Fruit fly (Drosophila melanogaster) whole organism, embryonic: Measurements from ENCODE around the gene fok.

Experiments
- Bteb2 ChIP-seq: fragments of 200-800 bp; sonication (Bioruptor generic); optimal IDR thresholded peaks from 2 replicates; lab custom pipeline; 2016; ENCODE audit warnings: missing biosample characterization, missing genetic modification characterization
- CG1024 ChIP-seq: fragments of 200-800 bp; sonication (Bioruptor generic); IDR thresholded peaks from 2 replicates; pipeline ENCODE4 v1.3.6; 2022; ENCODE audit warnings: missing biosample characterization, missing genetic modification characterization
- CG11085 ChIP-seq: fragments of 200-800 bp; sonication (Bioruptor generic); IDR thresholded peaks from 2 replicates; pipeline ENCODE4 v1.3.6; 2022; ENCODE audit warnings: missing biosample characterization, missing genetic modification characterization
- CG12299 ChIP-seq: fragments of 200-800 bp; sonication (Bioruptor generic); optimal IDR thresholded peaks from 2 replicates; lab custom pipeline; 2018; ENCODE audit warnings: missing biosample characterization, mild to moderate bottlenecking, missing genetic modification characterization
- CG13296 ChIP-seq: fragments of 200-800 bp; sonication (Bioruptor generic); optimal IDR thresholded peaks from 3 replicates; lab custom pipeline; 2018; ENCODE audit warnings: missing biosample characterization, mild to moderate bottlenecking, missing genetic modification characterization
- CG14014 ChIP-seq: fragments of 200-800 bp; sonication (Bioruptor generic); IDR thresholded peaks from 2 replicates; pipeline ENCODE4 v1.3.6; 2022; ENCODE audit warnings: missing biosample characterization, missing genetic modification characterization
- CG14441 ChIP-seq: fragments of 200-800 bp; sonication (Bioruptor generic); IDR thresholded peaks from 2 replicates; pipeline ENCODE4 v1.3.6; 2022; ENCODE audit warnings: missing biosample characterization, missing genetic modification characterization
- CG15696 ChIP-seq: fragments of 200-800 bp; sonication (Bioruptor generic); optimal IDR thresholded peaks from 2 replicates; lab custom pipeline; 2019; ENCODE audit warnings: missing biosample characterization, mild to moderate bottlenecking, missing genetic modification characterization, moderate library complexity
- CG16779 ChIP-seq: fragments of 200-800 bp; sonication (Bioruptor generic); IDR thresholded peaks from 2 replicates; pipeline ENCODE4 v1.3.6; 2022; ENCODE audit warnings: missing biosample characterization, missing genetic modification characterization
- CG18764 ChIP-seq: fragments of 200-800 bp; sonication (Bioruptor generic); optimal IDR thresholded peaks from 3 replicates; lab custom pipeline; 2016; ENCODE audit warnings: missing biosample characterization, missing genetic modification characterization
- CG32772 ChIP-seq: fragments of 200-800 bp; sonication (Bioruptor generic); IDR thresholded peaks from 2 replicates; pipeline ENCODE4 v1.3.6; 2022; ENCODE audit warnings: missing biosample characterization, missing genetic modification characterization
- CG33213 ChIP-seq: fragments of 200-800 bp; sonication (Bioruptor generic); optimal IDR thresholded peaks from 3 replicates; lab custom pipeline; 2016; ENCODE audit warnings: missing biosample characterization, missing genetic modification characterization
- CG6689 ChIP-seq: fragments of 200-800 bp; sonication (Bioruptor generic); IDR thresholded peaks from 2 replicates; pipeline ENCODE4 v1.3.6; 2022; ENCODE audit warnings: missing biosample characterization, missing genetic modification characterization
- CG7745 ChIP-seq: fragments of 200-800 bp; sonication (Bioruptor generic); optimal IDR thresholded peaks from 2 replicates; lab custom pipeline; 2018; ENCODE audit warnings: missing biosample characterization, mild to moderate bottlenecking, missing genetic modification characterization, moderate library complexity
- CG7786 ChIP-seq: fragments of 200-800 bp; sonication (Bioruptor generic); optimal IDR thresholded peaks from 2 replicates; lab custom pipeline; 2016; ENCODE audit warnings: missing biosample characterization, missing genetic modification characterization
- CG9215 ChIP-seq: fragments of 200-800 bp; sonication (Bioruptor generic); IDR thresholded peaks from 2 replicates; pipeline ENCODE4 v1.3.6; 2022; ENCODE audit warnings: missing biosample characterization, missing genetic modification characterization
- CHES-1-like ChIP-seq: fragments of 200-800 bp; sonication (Bioruptor generic); optimal IDR thresholded peaks from 2 replicates; lab custom pipeline; 2016; ENCODE audit warnings: missing biosample characterization, missing genetic modification characterization
- D19B ChIP-seq: fragments of 200-800 bp; sonication (Bioruptor generic); optimal IDR thresholded peaks from 2 replicates; lab custom pipeline; 2017; ENCODE audit warnings: missing biosample characterization, mild to moderate bottlenecking, missing genetic modification characterization
- Deaf1 ChIP-seq: fragments of 200-800 bp; optimal IDR thresholded peaks from 3 replicates; lab custom pipeline; 2019; ENCODE audit warnings: missing biosample characterization, mild to moderate bottlenecking, missing genetic modification characterization, moderate library complexity
- HLH54F ChIP-seq: fragments of 200-800 bp; sonication (Bioruptor generic); optimal IDR thresholded peaks from 3 replicates; lab custom pipeline; 2016; ENCODE audit warnings: missing biosample characterization, missing genetic modification characterization
- Neu2 ChIP-seq: fragments of 200-800 bp; sonication (Bioruptor generic); optimal IDR thresholded peaks from 3 replicates; lab custom pipeline; 2016; ENCODE audit warnings: missing biosample characterization, missing genetic modification characterization, borderline replicate concordance
- PHDP ChIP-seq: fragments of 200-800 bp; sonication (Bioruptor generic); optimal IDR thresholded peaks from 3 replicates; lab custom pipeline; 2018; ENCODE audit warnings: missing biosample characterization, mild to moderate bottlenecking, missing genetic modification characterization, moderate library complexity
- Pdp1 ChIP-seq, 2 experiments: fragments of 200-800 bp; sonication (Bioruptor generic); optimal IDR thresholded peaks; 3 replicates each; lab custom pipeline; 2016; ENCODE audit warnings: missing biosample characterization in 2 of 2, missing genetic modification characterization in 2 of 2, mild to moderate bottlenecking in 1 of 2, moderate library complexity in 1 of 2
- Six4 ChIP-seq: fragments of 200-800 bp; sonication (Bioruptor generic); optimal IDR thresholded peaks from 2 replicates; lab custom pipeline; 2016; ENCODE audit warnings: missing biosample characterization, missing genetic modification characterization
- Sry-δ ChIP-seq: fragments of 200-800 bp; sonication (Bioruptor generic); optimal IDR thresholded peaks from 2 replicates; lab custom pipeline; 2016; ENCODE audit warnings: missing biosample characterization, missing genetic modification characterization
- Tbp ChIP-seq: fragments of >200 bp; optimal IDR thresholded peaks from 2 replicates; lab custom pipeline; 2018; ENCODE audit warnings: missing biosample characterization, missing genetic modification characterization
- YL-1 ChIP-seq: fragments of 200-800 bp; sonication (Bioruptor generic); optimal IDR thresholded peaks from 3 replicates; lab custom pipeline; 2017; ENCODE audit warnings: missing biosample characterization, mild to moderate bottlenecking, missing genetic modification characterization
- ap ChIP-seq: fragments of 200-800 bp; sonication (Bioruptor generic); IDR thresholded peaks from 2 replicates; pipeline ENCODE4 v1.3.6; 2022; ENCODE audit warnings: missing biosample characterization, missing genetic modification characterization
- bab2 ChIP-seq: fragments of 200-800 bp; sonication (Bioruptor generic); optimal IDR thresholded peaks from 2 replicates; lab custom pipeline; 2016; ENCODE audit warnings: missing biosample characterization, missing genetic modification characterization
- bowl ChIP-seq: fragments of 200-800 bp; sonication (Bioruptor generic); IDR thresholded peaks from 2 replicates; pipeline ENCODE4 v1.3.6; 2022; ENCODE audit warnings: missing biosample characterization, missing genetic modification characterization
- cwo ChIP-seq: fragments of 200-800 bp; sonication (Bioruptor generic); optimal IDR thresholded peaks from 3 replicates; lab custom pipeline; 2017; ENCODE audit warnings: missing biosample characterization, missing genetic modification characterization, mild to moderate bottlenecking, moderate library complexity, missing genetic modification reagents
- dpn ChIP-seq, 2 experiments: fragments of 200-800 bp; sonication (Bioruptor generic); optimal IDR thresholded peaks; 3 replicates each; lab custom pipeline; 2016; ENCODE audit warnings: missing biosample characterization in 2 of 2, missing genetic modification characterization in 2 of 2
- ewg ChIP-seq: fragments of 200-800 bp; sonication (Bioruptor generic); optimal IDR thresholded peaks from 3 replicates; lab custom pipeline; 2017; ENCODE audit warnings: mild to moderate bottlenecking, missing biosample characterization, missing genetic modification reagents, missing genetic modification characterization
- fd64A ChIP-seq: fragments of 200-800 bp; sonication (Bioruptor generic); optimal IDR thresholded peaks from 3 replicates; lab custom pipeline; 2018; ENCODE audit warnings: missing biosample characterization, mild to moderate bottlenecking, missing genetic modification characterization
- gfzf ChIP-seq: fragments of 200-800 bp; sonication (Bioruptor generic); optimal IDR thresholded peaks from 2 replicates; lab custom pipeline; 2016; ENCODE audit warnings: missing biosample characterization, mild to moderate bottlenecking, missing genetic modification characterization, moderate library complexity
- h ChIP-seq: fragments of >200 bp; optimal IDR thresholded peaks from 2 replicates; lab custom pipeline; 2017
- her ChIP-seq: fragments of 200-800 bp; sonication (Bioruptor generic); optimal IDR thresholded peaks from 2 replicates; lab custom pipeline; 2016; ENCODE audit warnings: missing biosample characterization, missing genetic modification characterization
- ken ChIP-seq: fragments of 200-800 bp; sonication (Bioruptor generic); IDR thresholded peaks from 3 replicates; pipeline ENCODE4 v1.3.6; 2022; ENCODE audit warnings: missing biosample characterization, missing genetic modification characterization
- nerfin-1 ChIP-seq: fragments of 200-800 bp; sonication (Bioruptor generic); optimal IDR thresholded peaks from 3 replicates; lab custom pipeline; 2019; ENCODE audit warnings: missing biosample characterization, mild to moderate bottlenecking, missing genetic modification characterization, moderate library complexity
- otp ChIP-seq: fragments of 200-800 bp; sonication (Bioruptor generic); IDR thresholded peaks from 3 replicates; pipeline ENCODE4, ENCODE4 v1.3.6; 2022; ENCODE audit warnings: missing biosample characterization, missing genetic modification characterization
- pfk ChIP-seq: fragments of 200-800 bp; sonication (Bioruptor generic); optimal IDR thresholded peaks from 2 replicates; lab custom pipeline; 2018; ENCODE audit warnings: missing biosample characterization, mild to moderate bottlenecking, missing genetic modification characterization, moderate library complexity
- salm ChIP-seq: fragments of 200-800 bp; sonication (Bioruptor generic); optimal IDR thresholded peaks from 2 replicates; lab custom pipeline; 2018; ENCODE audit warnings: missing biosample characterization, mild to moderate bottlenecking, missing genetic modification characterization
- schlank ChIP-seq: fragments of 200-800 bp; sonication (Bioruptor generic); optimal IDR thresholded peaks from 2 replicates; lab custom pipeline; 2018; ENCODE audit warnings: missing biosample characterization, mild to moderate bottlenecking, missing genetic modification characterization
- so ChIP-seq: fragments of 200-800 bp; sonication (Bioruptor generic); IDR thresholded peaks from 3 replicates; pipeline ENCODE4 v1.3.6; 2022; ENCODE audit warnings: missing biosample characterization, missing genetic modification characterization
- tll ChIP-seq, 2 experiments: fragments of 200-800 bp in 1 of 2; fragments of >200 bp in 1 of 2; sonication (Bioruptor generic) in 1 of 2; optimal IDR thresholded peaks; 2 replicates each; lab custom pipeline; 2017 to 2019; ENCODE audit warnings: missing biosample characterization in 2 of 2, missing genetic modification characterization in 2 of 2, mild to moderate bottlenecking in 1 of 2, moderate library complexity in 1 of 2
- usp ChIP-seq: fragments of >200 bp; optimal IDR thresholded peaks from 2 replicates; lab custom pipeline; 2017; ENCODE audit warnings: missing biosample characterization, missing genetic modification characterization
- vnd ChIP-seq: fragments of 200-800 bp; sonication (Bioruptor generic); IDR thresholded peaks from 3 replicates; pipeline ENCODE4 v1.3.6; 2022; ENCODE audit warnings: missing biosample characterization, missing genetic modification characterization; ENCODE audit not compliant: partially characterized antibody
- vvl ChIP-seq: fragments of 200-800 bp; sonication (Bioruptor generic); IDR thresholded peaks from 2 replicates; pipeline ENCODE4 v1.3.6; 2022; ENCODE audit warnings: missing biosample characterization, missing genetic modification characterization
- wor ChIP-seq: fragments of 200-800 bp; sonication (Bioruptor generic); IDR thresholded peaks from 2 replicates; pipeline ENCODE4 v1.3.6; 2022; ENCODE audit warnings: missing biosample characterization, missing genetic modification characterization

The fok gene

dm6 chr2L:20120388-20121232 lies 35.7 kb upstream of the fok start (continued):
- TF ChIP-seq Sry-δ (GFP tag; lab: Kevin White, UChicago): peak; percentile 79
- TF ChIP-seq CG14014: peak; percentile 83
- no peak for TF ChIP-seq CG7745 (tag; lab: Kevin White, UChicago)
- peak; percentile 82 for TF ChIP-seq Six4 (GFP tag; lab: Kevin White, UChicago)
- TF ChIP-seq CG11085 (GFP tag; lab: Robert Waterston, UW): peak; percentile 96
- TF ChIP-seq tll (GFP tag; optimal IDR thresholded peaks at IDR 0.05; lab: Kevin White, UChicago): peak in 1 of 2 experiments; percentile 62
- no peak; the same call in 1 of the 2 replicates for TF ChIP-seq bowl (GFP tag; lab: Robert Waterston, UW)
- peak; percentile 36 for TF ChIP-seq gfzf (GFP tag; lab: Kevin White, UChicago)
- TF ChIP-seq Deaf1 (tag; lab: Kevin White, UChicago): no peak
- TF ChIP-seq CG6689 (GFP tag; lab: Robert Waterston, UW): peak; percentile 67; the same call in 1 of the 2 replicates
- peak; percentile 70 for TF ChIP-seq CG13296
- TF ChIP-seq CHES-1-like (GFP tag; lab: Kevin White, UChicago): peak; percentile 84
- TF ChIP-seq PHDP (tag; lab: Kevin White, UChicago): peak; percentile 67
- TF ChIP-seq CG1024: peak; percentile 94
- TF ChIP-seq ken (GFP tag; lab: Robert Waterston, UW): peak; percentile 96
- peak; percentile 21 for TF ChIP-seq schlank
- peak; percentile 37 for TF ChIP-seq D19B (GFP tag; lab: Kevin White, UChicago)
- TF ChIP-seq vvl (GFP tag; lab: Robert Waterston, UW): peak; percentile 91
- peak; percentile 91 for TF ChIP-seq CG16779 (GFP tag; lab: Robert Waterston, UW)
- peak; percentile 94 for TF ChIP-seq CG14441 (GFP tag; lab: Robert Waterston, UW)
- TF ChIP-seq pfk (GFP tag; lab: Kevin White, UChicago): peak; percentile 45
- TF ChIP-seq CG18764 (GFP tag; lab: Kevin White, UChicago): peak; percentile 82
- TF ChIP-seq HLH54F: peak; percentile 87
- peak; percentile 67 for TF ChIP-seq ewg
- TF ChIP-seq Pdp1 (GFP tag; optimal IDR thresholded peaks at IDR 0.05; lab: Kevin White, UChicago): peak; percentile 82 to 92
- TF ChIP-seq her (GFP tag; lab: Kevin White, UChicago): peak; percentile 89
- peak; percentile 95 for TF ChIP-seq CG15696 (tag; lab: Kevin White, UChicago)
- peak; percentile 86 for TF ChIP-seq CG9215 (GFP tag; lab: Robert Waterston, UW)
- TF ChIP-seq CG7786 (GFP tag; lab: Kevin White, UChicago): peak; percentile 82
- TF ChIP-seq wor (GFP tag; lab: Robert Waterston, UW): peak; percentile 73
- peak; percentile 69 for TF ChIP-seq Bteb2
- peak; percentile 46 for TF ChIP-seq cwo (GFP tag; lab: Kevin White, UChicago)
- peak; percentile 90 for TF ChIP-seq otp (GFP tag; lab: Robert Waterston, UW)
- peak; percentile 74 for TF ChIP-seq vnd (GFP tag; lab: Robert Waterston, UW)
- peak; percentile 29 for TF ChIP-seq CG12299 (tag; lab: Kevin White, UChicago)
- TF ChIP-seq CG32772 (GFP tag; lab: Robert Waterston, UW): peak; percentile 96
- peak; percentile 96 for TF ChIP-seq dpn (GFP tag; optimal IDR thresholded peaks at IDR 0.05; lab: Kevin White, UChicago)
- no peak for TF ChIP-seq fd64A (GFP tag; lab: Kevin White, UChicago)
- no peak for TF ChIP-seq nerfin-1 (tag; lab: Kevin White, UChicago)
- peak; percentile 98 for TF ChIP-seq CG33213 (GFP tag; lab: Kevin White, UChicago)
- TF ChIP-seq h (lab: Kevin White, UChicago): no peak
- TF ChIP-seq Tbp: peak; percentile 20
- TF ChIP-seq ap (GFP tag; lab: Robert Waterston, UW): peak; percentile 87
- no peak for TF ChIP-seq usp (GFP tag; lab: Kevin White, UChicago)
- no peak for TF ChIP-seq YL-1 (GFP tag; lab: Kevin White, UChicago)
- TF ChIP-seq Neu2 (GFP tag; lab: Kevin White, UChicago): peak; percentile 46
- no peak; the same call in 2 of the 3 replicates for TF ChIP-seq so
- no peak for TF ChIP-seq salm (tag; lab: Kevin White, UChicago)
- peak; percentile 97 for TF ChIP-seq bab2
